Worm (Caenorhabditis elegans) whole organism, late embryonic: ENCODE measurements around the gene F55A11.8.

Experiments
- C38D4.7 ChIP-seq: fragments of 200-800 bp; sonication (Bioruptor generic); optimal IDR thresholded peaks from 2 replicates; lab custom pipeline; 2018; ENCODE audit warnings: mild to moderate bottlenecking, missing genetic modification characterization, moderate library complexity, missing compliant biosample characterization
- F13H6.1 ChIP-seq: sonication (generic microtip); optimal IDR thresholded peaks from 2 replicates; lab custom pipeline; 2016; ENCODE audit warnings: missing genetic modification characterization, missing compliant biosample characterization
- K02D7.2 ChIP-seq: sonication (generic microtip); optimal IDR thresholded peaks from 2 replicates; lab custom pipeline; 2017; ENCODE audit warnings: mild to moderate bottlenecking, missing genetic modification characterization, missing compliant biosample characterization
- ahr-1 ChIP-seq: sonication (generic microtip); optimal IDR thresholded peaks from 2 replicates; lab custom pipeline; 2016; ENCODE audit warnings: missing genetic modification characterization, missing compliant biosample characterization
- ceh-18 ChIP-seq: sonication (generic microtip); optimal IDR thresholded peaks from 2 replicates; lab custom pipeline; 2016; ENCODE audit warnings: missing genetic modification characterization, missing compliant biosample characterization
- ceh-19 ChIP-seq: fragments of 200-800 bp; sonication (Bioruptor generic); optimal IDR thresholded peaks from 2 replicates; lab custom pipeline; 2018; ENCODE audit warnings: mild to moderate bottlenecking, missing genetic modification characterization, missing compliant biosample characterization
- ceh-2 ChIP-seq: sonication (generic microtip); optimal IDR thresholded peaks from 2 replicates; lab custom pipeline; 2016; ENCODE audit warnings: missing genotype, missing genetic modification characterization, missing compliant biosample characterization
- ceh-22 ChIP-seq: sonication (generic microtip); optimal IDR thresholded peaks from 2 replicates; lab custom pipeline; 2017; ENCODE audit warnings: missing biosample characterization, missing genetic modification characterization
- ceh-30 ChIP-seq: fragments of 150-350 bp; optimal IDR thresholded peaks from 2 replicates; lab custom pipeline; 2014; ENCODE audit warnings: missing biosample characterization, missing genetic modification characterization
- ceh-31 ChIP-seq: sonication (generic microtip); optimal IDR thresholded peaks from 2 replicates; lab custom pipeline; 2016; ENCODE audit warnings: missing genetic modification characterization, missing compliant biosample characterization
- ceh-9 ChIP-seq: sonication (generic microtip); optimal IDR thresholded peaks from 2 replicates; lab custom pipeline; 2016; ENCODE audit warnings: mild to moderate bottlenecking, missing genetic modification characterization, inconsistent platforms, missing compliant biosample characterization
- che-1 ChIP-seq: sonication (generic microtip); optimal IDR thresholded peaks from 2 replicates; lab custom pipeline; 2016; ENCODE audit warnings: mild to moderate bottlenecking, missing genetic modification characterization, missing compliant biosample characterization
- dmd-4 ChIP-seq: sonication (generic microtip); optimal IDR thresholded peaks from 2 replicates; lab custom pipeline; 2016; ENCODE audit warnings: borderline replicate concordance, missing genetic modification characterization, missing compliant biosample characterization
- dve-1 ChIP-seq: sonication (generic microtip); optimal IDR thresholded peaks from 2 replicates; lab custom pipeline; 2017; ENCODE audit warnings: antibody characterized with exemption, mild to moderate bottlenecking, missing genetic modification characterization, missing compliant biosample characterization
- elt-4 ChIP-seq: sonication (generic microtip); optimal IDR thresholded peaks from 2 replicates; lab custom pipeline; 2016; ENCODE audit warnings: missing genetic modification characterization, missing compliant biosample characterization
- ets-4 ChIP-seq: sonication (generic microtip); optimal IDR thresholded peaks from 2 replicates; lab custom pipeline; 2016; ENCODE audit warnings: missing genetic modification characterization, missing compliant biosample characterization
- eyg-1 ChIP-seq: sonication (generic microtip); optimal IDR thresholded peaks from 2 replicates; lab custom pipeline; 2016; ENCODE audit warnings: missing genotype, missing genetic modification characterization, missing compliant biosample characterization
- fax-1 ChIP-seq: sonication (generic microtip); optimal IDR thresholded peaks from 2 replicates; lab custom pipeline; 2016; ENCODE audit warnings: missing genotype, missing genetic modification characterization, missing compliant biosample characterization
- fkh-6 ChIP-seq: sonication (generic microtip); optimal IDR thresholded peaks from 2 replicates; lab custom pipeline; 2016; ENCODE audit warnings: missing genetic modification characterization, missing compliant biosample characterization
- gmeb-2 ChIP-seq: sonication (generic microtip); optimal IDR thresholded peaks from 2 replicates; lab custom pipeline; 2016; ENCODE audit warnings: missing genetic modification characterization, inconsistent platforms, missing compliant biosample characterization
- hlh-13 ChIP-seq: fragments of 200-800 bp; sonication (Bioruptor generic); optimal IDR thresholded peaks from 2 replicates; lab custom pipeline; 2018; ENCODE audit warnings: mild to moderate bottlenecking, missing genetic modification characterization, missing compliant biosample characterization
- hlh-15 ChIP-seq: sonication (generic microtip); optimal IDR thresholded peaks from 2 replicates; lab custom pipeline; 2016; ENCODE audit warnings: missing genetic modification characterization, missing compliant biosample characterization
- hlh-30 ChIP-seq: sonication (generic microtip); optimal IDR thresholded peaks from 2 replicates; lab custom pipeline; 2017; ENCODE audit warnings: antibody characterized with exemption, missing genetic modification characterization, missing compliant biosample characterization; ENCODE audit not compliant: insufficient read depth
- hlh-8 ChIP-seq: sonication (generic microtip); optimal IDR thresholded peaks from 2 replicates; lab custom pipeline; 2016; ENCODE audit warnings: missing genotype, missing genetic modification characterization, missing compliant biosample characterization
- lim-6 ChIP-seq: sonication (generic microtip); optimal IDR thresholded peaks from 2 replicates; lab custom pipeline; 2016; ENCODE audit warnings: missing genetic modification characterization, missing compliant biosample characterization
- lin-11 ChIP-seq: fragments of 200-800 bp; sonication (Bioruptor generic); optimal IDR thresholded peaks from 2 replicates; lab custom pipeline; 2018; ENCODE audit warnings: mild to moderate bottlenecking, missing genetic modification characterization, missing compliant biosample characterization
- madf-2 ChIP-seq: sonication (generic microtip); optimal IDR thresholded peaks from 2 replicates; lab custom pipeline; 2017; ENCODE audit warnings: missing genetic modification characterization, missing compliant biosample characterization
- nfya-1 ChIP-seq: sonication (generic microtip); optimal IDR thresholded peaks from 2 replicates; lab custom pipeline; 2017; ENCODE audit warnings: missing genetic modification characterization, mild to moderate bottlenecking, missing compliant biosample characterization, antibody characterized with exemption, moderate library complexity
- nhr-232 ChIP-seq: sonication (generic microtip); optimal IDR thresholded peaks from 2 replicates; lab custom pipeline; 2016; ENCODE audit warnings: missing genetic modification characterization, missing compliant biosample characterization
- pag-3 ChIP-seq: sonication (generic microtip); optimal IDR thresholded peaks from 2 replicates; lab custom pipeline; 2016; ENCODE audit warnings: missing compliant biosample characterization, missing genetic modification characterization, borderline replicate concordance
- pax-1 ChIP-seq: fragments of 150-350 bp; optimal IDR thresholded peaks from 2 replicates; lab custom pipeline; 2014; ENCODE audit warnings: missing biosample characterization, missing genetic modification characterization
- pha-2 ChIP-seq: sonication (generic microtip); optimal IDR thresholded peaks from 2 replicates; lab custom pipeline; 2017; ENCODE audit warnings: mild to moderate bottlenecking, missing genetic modification characterization, missing compliant biosample characterization
- pha-4 ChIP-seq: fragments of 150-350 bp; optimal IDR thresholded peaks from 2 replicates; lab custom pipeline; 2018; ENCODE audit warnings: missing biosample characterization, missing genetic modification reagents, missing genetic modification characterization
- pqm-1 ChIP-seq: sonication (generic microtip); optimal IDR thresholded peaks from 2 replicates; lab custom pipeline; 2016; ENCODE audit warnings: missing genetic modification characterization, missing compliant biosample characterization
- ref-2 ChIP-seq: sonication (generic microtip); optimal IDR thresholded peaks from 2 replicates; lab custom pipeline; 2016; ENCODE audit warnings: missing genetic modification characterization, missing compliant biosample characterization
- rnt-1 ChIP-seq: sonication (generic microtip); optimal IDR thresholded peaks from 2 replicates; lab custom pipeline; 2016; ENCODE audit warnings: missing genetic modification characterization, missing compliant biosample characterization
- sdc-2 ChIP-seq: sonication (generic microtip); optimal IDR thresholded peaks from 2 replicates; lab custom pipeline; 2016; ENCODE audit warnings: missing genotype, missing genetic modification characterization, missing compliant biosample characterization
- sox-2 ChIP-seq: fragments of 200-800 bp; sonication (Bioruptor generic); IDR thresholded peaks from 2 replicates; pipeline ENCODE4 v1.3.6; 2022; ENCODE audit warnings: missing genetic modification reagents, missing genetic modification characterization, missing compliant biosample characterization
- syd-9 ChIP-seq: sonication (generic microtip); optimal IDR thresholded peaks from 2 replicates; lab custom pipeline; 2016; ENCODE audit warnings: mild to moderate bottlenecking, missing genetic modification characterization, moderate library complexity, missing compliant biosample characterization
- tbx-2 ChIP-seq: sonication (generic microtip); optimal IDR thresholded peaks from 2 replicates; lab custom pipeline; 2016; ENCODE audit warnings: missing genetic modification characterization, missing compliant biosample characterization
- tbx-7 ChIP-seq: sonication (generic microtip); optimal IDR thresholded peaks from 2 replicates; lab custom pipeline; 2016; ENCODE audit warnings: missing genotype, missing genetic modification characterization, missing compliant biosample characterization
- unc-42 ChIP-seq: sonication (generic microtip); optimal IDR thresholded peaks from 2 replicates; lab custom pipeline; 2016; ENCODE audit warnings: missing genotype, missing genetic modification characterization, missing compliant biosample characterization
- unc-55 ChIP-seq: sonication (generic microtip); optimal IDR thresholded peaks from 2 replicates; lab custom pipeline; 2017; ENCODE audit warnings: missing biosample characterization, missing genetic modification reagents, missing genetic modification characterization
- zip-5 ChIP-seq: sonication (generic microtip); optimal IDR thresholded peaks from 2 replicates; lab custom pipeline; 2016; ENCODE audit warnings: missing genetic modification characterization, missing compliant biosample characterization
- ztf-16 ChIP-seq: sonication (generic microtip); optimal IDR thresholded peaks from 2 replicates; lab custom pipeline; 2017; ENCODE audit warnings: missing genetic modification characterization, missing compliant biosample characterization

F55A11.8 gene

ce11 chrV:11782809-11783440, 5.1 kb upstream of the F55A11.8 start, which contains the start of gene F55A11.11 (continued):
- TF ChIP-seq fax-1 (tag; lab: Kevin White, UChicago) (peak; percentile 88), elt-4 (peak; percentile 52), pag-3 (tag; lab: Kevin White, UChicago) (peak; percentile 75), tbx-2 (tag; lab: Kevin White, UChicago) (peak; percentile 94), pax-1 (tag; lab: Kevin White, UChicago) (no peak), zip-5 (peak; percentile 79), ceh-18 (tag; lab: Kevin White, UChicago) (peak; percentile 79), ztf-16 (tag; lab: Kevin White, UChicago) (peak; percentile 94), pha-2 (peak; percentile 98), madf-2 (tag; lab: Kevin White, UChicago) (peak; percentile 91), nhr-232 (peak; percentile 93), hlh-8 (tag; lab: Kevin White, UChicago) (peak; percentile 85), dve-1 (tag; lab: Kevin White, UChicago) (peak; percentile 89), pha-4 (tag; lab: Kevin White, UChicago) (no peak), ceh-9 (tag; lab: Kevin White, UChicago) (peak; percentile 88), ceh-31 (tag; lab: Kevin White, UChicago) (peak; percentile 85), unc-42 (no peak), ref-2 (tag; lab: Kevin White, UChicago) (peak; percentile 95), ceh-19 (GFP tag; lab: Kevin White, UChicago) (peak; percentile 96), gmeb-2 (peak; percentile 94), hlh-30 (tag; lab: Kevin White, UChicago) (peak; percentile 59), sox-2 (GFP tag; lab: Robert Waterston, UW) (peak; percentile 89), ceh-2 (tag; lab: Kevin White, UChicago) (peak; percentile 88), nfya-1 (peak; percentile 81), rnt-1 (peak; percentile 92), pqm-1 (tag; lab: Kevin White, UChicago) (peak; percentile 95), syd-9 (peak; percentile 95), lin-11 (tag; lab: Kevin White, UChicago) (peak; percentile 91), hlh-15 (tag; lab: Kevin White, UChicago) (peak; percentile 90), ets-4 (tag; lab: Kevin White, UChicago) (peak; percentile 63), C38D4.7 (GFP tag; lab: Kevin White, UChicago) (peak; percentile 89), tbx-7 (tag; lab: Kevin White, UChicago) (peak; percentile 61), sdc-2 (peak; percentile 87), hlh-13 (GFP tag; lab: Kevin White, UChicago) (peak; percentile 94), unc-55 (GFP tag; lab: Kevin White, UChicago) (no peak), F13H6.1 (tag; lab: Kevin White, UChicago) (peak; percentile 87), dmd-4 (tag; lab: Kevin White, UChicago) (peak; percentile 83), K02D7.2 (tag; lab: Kevin White, UChicago) (peak; percentile 91), fkh-6 (tag; lab: Kevin White, UChicago) (peak; percentile 94), ceh-22 (tag; lab: Kevin White, UChicago) (peak; percentile 44), lim-6 (tag; lab: Kevin White, UChicago) (peak; percentile 48), eyg-1 (tag; lab: Kevin White, UChicago) (peak; percentile 89), ahr-1 (tag; lab: Kevin White, UChicago) (peak; percentile 88), ceh-30 (tag; lab: Kevin White, UChicago) (no peak), che-1 (peak; percentile 95)
- TF ChIP-seq, all 69 proteins: peak for 62
